Worm (Caenorhabditis elegans): ENCODE measurements around the gene egl-26.
A peak's percentile ranks its signal among the peaks of the same experiment; 100 is the strongest.

egl-26 gene

ce11 chrII:28283-28682 lies 41.2 kb upstream of the egl-26 start, which contains the start of gene F23F1.4:
TSS of gene F23F1.4 (minus strand) at chrII:28423.
- TF ChIP-seq vab-15 (tag; optimal IDR thresholded peaks at IDR 0.05): no peak
- TF ChIP-seq lin-14 (GFP tag; optimal IDR thresholded peaks at IDR 0.05): peak; percentile 25
- peak; percentile 49 for TF ChIP-seq blmp-1 (tag; optimal IDR thresholded peaks at IDR 0.05)
- TF ChIP-seq ces-1 (GFP tag; optimal IDR thresholded peaks at IDR 0.05): no peak
- TF ChIP-seq efl-1 (optimal IDR thresholded peaks at IDR 0.05): no peak
- peak in 1 of 2 experiments; percentile 69 for TF ChIP-seq efl-1 (GFP tag; optimal IDR thresholded peaks at IDR 0.05 in 1 of 2)
- TF ChIP-seq mab-9 (GFP tag; IDR thresholded peaks at IDR 0.05): no peak
- peak; percentile 34 for TF ChIP-seq snu-23 (GFP tag; optimal IDR thresholded peaks at IDR 0.05)
- peak; percentile 82 for TF ChIP-seq nhr-85 (tag)
- TF ChIP-seq irx-1 (tag; optimal IDR thresholded peaks at IDR 0.05): peak; percentile 13
- TF ChIP-seq lir-3 (tag; optimal IDR thresholded peaks at IDR 0.05; ENCODE audit: poor library complexity): no peak
- no peak for TF ChIP-seq pax-3 (tag; optimal IDR thresholded peaks at IDR 0.05)
- TF ChIP-seq fos-1 (tag; optimal IDR thresholded peaks at IDR 0.05): no peak
- no peak for TF ChIP-seq alr-1 (tag; optimal IDR thresholded peaks at IDR 0.05; ENCODE audit: borderline replicate concordance)
- TF ChIP-seq lin-35 (GFP tag; optimal IDR thresholded peaks at IDR 0.05): no peak
- no peak for TF ChIP-seq egl-13 (tag; optimal IDR thresholded peaks at IDR 0.05)

ce11 chrII:29578-29977 lies 39.9 kb upstream of the egl-26 start:
- TF ChIP-seq blmp-1 (tag; optimal IDR thresholded peaks at IDR 0.05) (peak; percentile 61), fkh-10 (GFP tag; optimal IDR thresholded peaks at IDR 0.05) (no peak), nhr-28 (tag; optimal IDR thresholded peaks at IDR 0.05) (no peak), egl-13 (tag; optimal IDR thresholded peaks at IDR 0.05) (no peak), lin-14 (GFP tag; optimal IDR thresholded peaks at IDR 0.05) (no peak), nhr-84 (tag; optimal IDR thresholded peaks at IDR 0.05) (no peak)

- TF ChIP-seq dpl-1 (GFP tag; optimal IDR thresholded peaks at IDR 0.05) (peak; percentile 1 to 58 (median 4)), lin-35 (GFP tag; optimal IDR thresholded peaks at IDR 0.05) (peak; percentile 16 to 55), efl-1 (optimal IDR thresholded peaks at IDR 0.05) (peak; percentile 29 to 51), efl-1 (GFP tag; optimal IDR thresholded peaks at IDR 0.05 in 1 of 2) (peak; percentile 44 to 77), lsy-2 (tag; optimal IDR thresholded peaks at IDR 0.05) (peak in 1 of 2 experiments; percentile 74), snpc-4 (tag; optimal IDR thresholded peaks at IDR 0.05) (peak; percentile 27), blmp-1 (tag; optimal IDR thresholded peaks at IDR 0.05) (peak; percentile 16), skn-1 (tag; optimal IDR thresholded peaks at IDR 0.05) (peak; percentile 89), zip-4 (GFP tag; optimal IDR thresholded peaks at IDR 0.05) (peak; percentile 43), lin-15B (tag; optimal IDR thresholded peaks at IDR 0.05) (peak; percentile 22), hlh-17 (GFP tag; optimal IDR thresholded peaks at IDR 0.05; ENCODE audit: borderline replicate concordance) (no peak), F16B12.6 (tag; optimal IDR thresholded peaks at IDR 0.05) (peak; percentile 17), sup-37 (GFP tag; optimal IDR thresholded peaks at IDR 0.05) (no peak), nhr-47 (tag; optimal IDR thresholded peaks at IDR 0.05) (peak; percentile 2), egl-13 (tag; optimal IDR thresholded peaks at IDR 0.05) (no peak), C16A3.4 (tag; optimal IDR thresholded peaks at IDR 0.05) (peak; percentile 46), alr-1 (tag; optimal IDR thresholded peaks at IDR 0.05; ENCODE audit: borderline replicate concordance) (no peak), ceh-82 (tag; optimal IDR thresholded peaks at IDR 0.05) (peak in 1 of 3 experiments; percentile 57), lir-3 (tag; optimal IDR thresholded peaks at IDR 0.05; ENCODE audit: poor library complexity) (no peak)
Observed at ce11 chrII:31521-31920, 37.9 kb upstream of the egl-26 start, which contains the start of the genes F23F1.5 and fbxc-54. TSS of gene F23F1.5 (minus strand) at chrII:31584. TSS of gene fbxc-54 (plus strand) at chrII:31719.

- no peak for TF ChIP-seq nhr-76 (tag; optimal IDR thresholded peaks at IDR 0.05)
- no peak for TF ChIP-seq lir-3 (tag; optimal IDR thresholded peaks at IDR 0.05; ENCODE audit: poor library complexity)
- no peak for TF ChIP-seq tbx-2 (tag; optimal IDR thresholded peaks at IDR 0.05)
- no peak for TF ChIP-seq ces-1 (GFP tag; optimal IDR thresholded peaks at IDR 0.05)
- TF ChIP-seq ets-5 (GFP tag; IDR thresholded peaks at IDR 0.05): no peak
- no peak for TF ChIP-seq mep-1 (tag; optimal IDR thresholded peaks at IDR 0.05)
- TF ChIP-seq nhr-12 (tag; optimal IDR thresholded peaks at IDR 0.05): no peak
- TF ChIP-seq dpl-1 (GFP tag; optimal IDR thresholded peaks at IDR 0.05): no peak
- no peak for TF ChIP-seq nhr-28 (tag; optimal IDR thresholded peaks at IDR 0.05)
- no peak for TF ChIP-seq mdl-1 (tag; optimal IDR thresholded peaks at IDR 0.05)
- no peak for TF ChIP-seq lin-35 (GFP tag; optimal IDR thresholded peaks at IDR 0.05)
Observed at ce11 chrII:33904-34303, 35.5 kb upstream of the egl-26 start, which contains the start of gene F23F1.2. TSS of gene F23F1.2 (plus strand) at chrII:34204.

All from whole organism, L1 larva.